Worm (Caenorhabditis elegans): ENCODE data around the gene sri-73.

ce11 chrV:604105-604504 lies 38.2 kb upstream of the sri-73 start, which contains the start of gene srlf-37:
- no peak for TF ChIP-seq him-1 (tag; optimal IDR thresholded peaks at IDR 0.05)
- TF ChIP-seq dao-5 (tag; optimal IDR thresholded peaks at IDR 0.05) = no peak
- TF ChIP-seq W03F9.2 (tag; optimal IDR thresholded peaks at IDR 0.05) = no peak
